Worm (Caenorhabditis elegans): ENCODE measurements around the gene gst-9.

DNA sequence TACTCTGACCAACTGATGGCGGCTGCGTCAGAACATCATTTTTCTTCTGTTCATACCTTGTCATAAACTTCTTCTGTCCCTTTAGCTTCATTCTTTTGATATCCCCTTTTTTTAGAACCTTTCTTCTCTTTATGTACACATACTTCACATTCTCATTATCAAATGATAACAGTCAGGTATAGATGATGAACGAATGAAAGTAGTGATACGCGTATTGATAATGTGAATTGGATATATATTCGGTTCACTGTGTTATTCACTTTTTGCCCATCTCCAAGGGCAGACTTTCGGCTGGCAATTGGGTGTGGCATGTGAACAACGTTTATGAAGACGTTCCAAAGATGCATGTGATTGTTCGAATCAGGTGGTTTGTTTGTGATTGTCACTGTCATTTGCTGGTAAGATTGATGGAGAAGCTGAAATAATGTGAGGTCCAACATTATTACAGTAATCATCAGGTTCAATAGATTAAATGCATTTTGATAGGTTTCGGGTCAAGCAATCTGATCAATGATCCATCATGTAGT lies 17.0 kb upstream of the gst-9 start, which contains the start of gene F11G11.15:
- TF ChIP-seq snpc-4 (tag; optimal IDR thresholded peaks at IDR 0.05) (no peak), unc-62 (GFP tag; optimal IDR thresholded peaks at IDR 0.05) (no peak), blmp-1 (tag; optimal IDR thresholded peaks at IDR 0.05) (no peak), nhr-12 (tag; optimal IDR thresholded peaks at IDR 0.05) (no peak), ces-1 (GFP tag; optimal IDR thresholded peaks at IDR 0.05) (no peak), unc-39 (tag; optimal IDR thresholded peaks at IDR 0.05) (no peak), elt-1 (tag; optimal IDR thresholded peaks at IDR 0.05; ENCODE audit: borderline replicate concordance, insufficient read depth) (no peak), nhr-76 (tag; optimal IDR thresholded peaks at IDR 0.05) (no peak), unc-120 (tag; optimal IDR thresholded peaks at IDR 0.05; ENCODE audit: poor library complexity, severe bottlenecking) (no peak), nhr-237 (tag; optimal IDR thresholded peaks at IDR 0.05) (no peak), ztf-11 (tag; optimal IDR thresholded peaks at IDR 0.05) (no peak)

All from whole organism, mixed stage, embryonic.